Worm (Caenorhabditis elegans) whole organism, midembryonic: Measurements from ENCODE around the gene Y43F8B.9.

Source experiments
- T22C8.4 ChIP-seq: fragments of 200-800 bp; sonication (Bioruptor generic); IDR thresholded peaks from 2 replicates; pipeline ENCODE4 v1.3.6; 2022; ENCODE audit warnings: missing genetic modification characterization, missing compliant biosample characterization
- flt-1 ChIP-seq: fragments of 200-800 bp; sonication (Bioruptor generic); IDR thresholded peaks from 2 replicates; pipeline ENCODE4 v1.3.6; 2022; ENCODE audit warnings: missing genetic modification characterization, missing compliant biosample characterization
- tab-1 ChIP-seq: fragments of 200-800 bp; sonication (Bioruptor generic); IDR thresholded peaks from 2 replicates; pipeline ENCODE4 v1.3.6; 2022; ENCODE audit warnings: missing genetic modification characterization, missing compliant biosample characterization

- no peak for TF ChIP-seq tab-1 (GFP tag; lab: Robert Waterston, UW)
- no peak for TF ChIP-seq flt-1 (GFP tag; lab: Robert Waterston, UW)
- no peak for TF ChIP-seq T22C8.4 (GFP tag; lab: Robert Waterston, UW)
These were observed 44.0 kb upstream of the Y43F8B.9 start, which contains the start of gene C25F9.16 for ce11 chrV:19433806-19434437.
